Worm (Caenorhabditis elegans) whole organism, L3 larva: ENCODE measurements around the gene C40H5.2.

Experiments used
- R02D3.7 ChIP-seq: fragments of 150-350 bp; optimal IDR thresholded peaks from 2 replicates; lab custom pipeline; 2014; ENCODE audit warnings: missing biosample characterization, missing genetic modification characterization
- ZK546.5 ChIP-seq: sonication (generic microtip); optimal IDR thresholded peaks from 2 replicates; lab custom pipeline; 2017; ENCODE audit warnings: missing biosample characterization, missing genetic modification characterization
- ceh-82 ChIP-seq: fragments of 150-350 bp; optimal IDR thresholded peaks from 2 replicates; lab custom pipeline; 2014; ENCODE audit warnings: missing biosample characterization, missing genetic modification characterization
- elt-1 ChIP-seq: fragments of 150-350 bp; optimal IDR thresholded peaks from 2 replicates; lab custom pipeline; 2014; ENCODE audit warnings: missing biosample characterization, missing genetic modification characterization
- elt-3 ChIP-seq, 3 experiments: fragments of 150-350 bp in 1 of 3; sonication (generic microtip) in 2 of 3; optimal IDR thresholded peaks; 2 replicates in 2 of 3; 4 replicates in 1 of 3; lab custom pipeline; 2014 to 2017; ENCODE audit warnings: missing biosample characterization in 3 of 3, missing genetic modification characterization in 3 of 3
- fkh-10 ChIP-seq: sonication (generic microtip); optimal IDR thresholded peaks from 2 replicates; lab custom pipeline; 2017; ENCODE audit warnings: missing biosample characterization, missing genetic modification reagents, missing genetic modification characterization
- nhr-23 ChIP-seq: fragments of 150-350 bp; optimal IDR thresholded peaks from 2 replicates; lab custom pipeline; 2014; ENCODE audit warnings: missing biosample characterization, missing genetic modification reagents, missing genetic modification characterization
- nhr-237 ChIP-seq: fragments of 150-350 bp; optimal IDR thresholded peaks from 2 replicates; lab custom pipeline; 2014; ENCODE audit warnings: missing biosample characterization, missing genetic modification characterization
- nhr-28 ChIP-seq: fragments of 150-350 bp; optimal IDR thresholded peaks from 2 replicates; lab custom pipeline; 2014; ENCODE audit warnings: missing biosample characterization, missing genetic modification characterization
- nhr-76 ChIP-seq: fragments of 150-350 bp; sonication (generic microtip); optimal IDR thresholded peaks from 5 replicates; lab custom pipeline; 2014; ENCODE audit warnings: missing biosample characterization, missing genetic modification characterization
- pha-4 ChIP-seq: fragments of 150-350 bp; optimal IDR thresholded peaks from 2 replicates; lab custom pipeline; 2014; ENCODE audit warnings: missing biosample characterization, missing genetic modification reagents, missing genetic modification characterization
- skn-1 ChIP-seq: fragments of 150-350 bp; optimal IDR thresholded peaks from 2 replicates; lab custom pipeline; 2014; ENCODE audit warnings: missing biosample characterization, missing genetic modification characterization
- zag-1 ChIP-seq: fragments of 150-350 bp; optimal IDR thresholded peaks from 2 replicates; lab custom pipeline; 2014; ENCODE audit warnings: missing biosample characterization, missing genetic modification characterization
- ztf-4 ChIP-seq: fragments of 150-350 bp; optimal IDR thresholded peaks from 2 replicates; lab custom pipeline; 2014; ENCODE audit warnings: missing biosample characterization, missing genetic modification characterization

DNA sequence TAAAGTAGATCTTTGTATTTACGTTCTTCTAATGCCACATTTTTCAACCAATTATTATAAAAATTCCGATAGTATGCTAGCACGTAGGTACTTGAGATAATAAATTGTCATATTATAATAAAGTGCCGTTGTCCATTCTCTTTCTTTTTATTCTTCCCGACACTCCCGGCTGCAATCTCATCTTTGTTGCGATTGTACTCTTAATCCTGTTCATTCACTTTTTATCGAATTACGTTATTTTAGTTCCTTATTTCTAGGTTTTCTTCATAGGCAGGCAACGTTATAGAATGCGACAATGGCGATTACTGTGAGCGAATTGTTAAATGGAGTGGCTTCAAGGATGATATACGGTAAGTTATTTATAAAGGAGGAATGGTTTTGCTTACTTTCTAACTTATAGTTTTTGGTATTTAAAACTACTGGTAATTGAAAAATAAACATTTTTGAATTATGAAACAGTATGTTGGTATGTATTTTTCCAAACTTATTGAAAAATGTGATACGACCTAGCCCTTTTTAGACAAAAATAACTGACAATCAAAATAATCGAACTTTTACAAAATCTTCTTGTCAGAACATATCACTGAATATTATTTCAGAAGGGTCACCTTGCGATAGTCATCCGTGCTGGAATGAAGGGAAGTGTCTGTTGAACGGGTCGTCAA lies at the start of gene C40H5.2:
- TF ChIP-seq skn-1 (tag; lab: Kevin White, UChicago) (no peak), nhr-23 (tag; lab: Kevin White, UChicago) (no peak), elt-3 (tag; optimal IDR thresholded peaks at IDR 0.05; lab: Kevin White, UChicago) (no peak), ZK546.5 (tag; lab: Kevin White, UChicago) (no peak), nhr-76 (tag; lab: Kevin White, UChicago) (no peak), ztf-4 (tag; lab: Kevin White, UChicago) (no peak), nhr-237 (tag; lab: Kevin White, UChicago) (no peak), ceh-82 (tag; lab: Kevin White, UChicago) (no peak), elt-1 (tag; lab: Kevin White, UChicago) (no peak), pha-4 (tag; lab: Kevin White, UChicago) (no peak), zag-1 (tag; lab: Kevin White, UChicago) (no peak), nhr-28 (tag; lab: Kevin White, UChicago) (no peak), fkh-10 (GFP tag; lab: Kevin White, UChicago) (peak; percentile 54), R02D3.7 (no peak)
